Fruit fly (Drosophila melanogaster): ENCODE measurements around the gene kumpel.

DNA sequence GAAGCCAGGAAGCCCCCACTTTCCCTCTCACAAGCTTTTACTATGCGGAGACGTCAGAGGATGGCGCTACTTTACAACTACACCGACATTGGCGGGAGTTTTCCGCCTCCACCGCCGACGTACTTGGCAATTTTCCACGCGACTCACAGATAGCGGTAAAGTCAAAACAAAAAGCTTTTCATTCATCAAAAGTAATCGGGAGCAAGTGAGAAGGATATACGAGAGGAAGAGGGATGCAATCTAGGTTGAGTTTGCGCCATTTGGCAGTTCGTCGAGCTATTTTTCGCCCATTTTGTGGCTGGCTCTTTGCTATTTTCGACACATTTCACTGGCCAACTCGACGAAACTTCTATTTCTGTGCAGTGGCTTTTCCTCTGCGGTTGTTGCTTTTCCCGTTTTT lies 62.1 kb downstream of the kumpel start:
- TF ChIP-seq Sin3A (optimal IDR thresholded peaks at IDR 0.05) (no peak), ttk (optimal IDR thresholded peaks at IDR 0.05) (no peak), psq (optimal IDR thresholded peaks at IDR 0.05) (no peak), insv (optimal IDR thresholded peaks at IDR 0.05) (no peak)

Data from Kc167 (cell line).